Fruit fly (Drosophila melanogaster) whole organism, pupa: Measurements from ENCODE around the gene CG10116.

Experiments used
- CG15710 ChIP-seq: fragments of 200-800 bp; sonication (Bioruptor generic); optimal IDR thresholded peaks from 2 replicates; lab custom pipeline; 2018; ENCODE audit warnings: missing biosample characterization, mild to moderate bottlenecking, missing genetic modification characterization, moderate library complexity
- CG17806 ChIP-seq: fragments of 200-800 bp; sonication (Bioruptor generic); optimal IDR thresholded peaks from 2 replicates; lab custom pipeline; 2018; ENCODE audit warnings: missing biosample characterization, mild to moderate bottlenecking, missing genetic modification characterization, moderate library complexity
- CG32121 ChIP-seq: fragments of 200-800 bp; sonication (Bioruptor generic); IDR thresholded peaks from 2 replicates; pipeline ENCODE4 v1.3.6; 2022; ENCODE audit warnings: missing biosample characterization, missing genetic modification characterization
- CG34367 ChIP-seq: fragments of 200-800 bp; sonication (Bioruptor generic); optimal IDR thresholded peaks from 2 replicates; lab custom pipeline; 2018; ENCODE audit warnings: missing biosample characterization, mild to moderate bottlenecking, missing genetic modification characterization
- CG4496 ChIP-seq: fragments of 200-800 bp; sonication (Bioruptor generic); IDR thresholded peaks from 3 replicates; pipeline ENCODE4 v1.3.6; 2022; ENCODE audit warnings: missing biosample characterization, missing genetic modification characterization
- CG8159 ChIP-seq: fragments of 200-800 bp; sonication (Bioruptor generic); optimal IDR thresholded peaks from 3 replicates; lab custom pipeline; 2018; ENCODE audit warnings: missing biosample characterization, mild to moderate bottlenecking, missing genetic modification characterization, moderate library complexity
- CG9948 ChIP-seq: fragments of 200-800 bp; sonication (Bioruptor generic); optimal IDR thresholded peaks from 2 replicates; lab custom pipeline; 2018; ENCODE audit warnings: missing biosample characterization, mild to moderate bottlenecking, missing genetic modification characterization, moderate library complexity
- D1 ChIP-seq: fragments of 200-800 bp; sonication (Bioruptor generic); optimal IDR thresholded peaks from 2 replicates; lab custom pipeline; 2018; ENCODE audit warnings: missing biosample characterization, mild to moderate bottlenecking, missing genetic modification characterization, moderate library complexity
- EcR ChIP-seq: fragments of 200-800 bp; sonication (Bioruptor generic); optimal IDR thresholded peaks from 3 replicates; lab custom pipeline; 2019; ENCODE audit warnings: missing biosample characterization, missing genetic modification characterization, mild to moderate bottlenecking, moderate library complexity, missing genetic modification reagents
- Pif1A ChIP-seq: fragments of 200-800 bp; sonication (Bioruptor generic); optimal IDR thresholded peaks from 3 replicates; lab custom pipeline; 2016; ENCODE audit warnings: missing biosample characterization, missing genetic modification characterization
- fd96Ca ChIP-seq: fragments of 200-800 bp; sonication (Bioruptor generic); IDR thresholded peaks from 3 replicates; pipeline ENCODE4 v1.3.6; 2022; ENCODE audit warnings: missing biosample characterization, missing genetic modification characterization

DNA sequence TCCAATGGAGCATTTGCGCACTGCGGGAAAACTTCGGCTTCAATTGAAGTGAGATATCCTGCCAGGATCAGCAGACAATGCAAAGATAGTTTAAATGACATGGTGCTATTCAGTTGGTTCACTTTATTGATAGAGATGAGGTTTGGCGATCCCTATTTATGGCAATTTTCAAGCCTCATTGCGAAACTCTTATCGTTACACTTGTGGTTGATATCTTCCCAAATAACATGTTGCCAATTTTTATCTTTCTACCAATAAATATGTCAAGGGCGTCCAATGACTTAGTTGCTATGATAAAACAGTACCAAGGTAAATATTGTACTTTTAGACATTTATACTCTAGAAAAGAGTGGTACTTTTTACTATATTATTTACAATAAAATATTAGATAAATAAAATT lies 33.0 kb downstream of the CG10116 start, which contains the start of gene CG33263:
- TF ChIP-seq CG4496 (GFP tag; lab: Robert Waterston, UW) (no peak), Pif1A (GFP tag; lab: Kevin White, UChicago) (no peak), CG8159 (tag; lab: Kevin White, UChicago) (no peak), CG17806 (tag; lab: Kevin White, UChicago) (no peak), CG9948 (tag; lab: Kevin White, UChicago) (no peak), EcR (GFP tag; lab: Kevin White, UChicago) (no peak), CG15710 (tag; lab: Kevin White, UChicago) (no peak), CG34367 (tag; lab: Kevin White, UChicago) (no peak), CG32121 (no peak), D1 (tag; lab: Kevin White, UChicago) (no peak), fd96Ca (no peak)
